Fruit fly (Drosophila melanogaster) whole organism, embryonic: ENCODE results near the gene CG11593.

ENCODE experiments used
- Atf-2 ChIP-seq: fragments of 200-800 bp; sonication (Bioruptor generic); optimal IDR thresholded peaks from 2 replicates; lab custom pipeline; 2016; ENCODE audit warnings: missing biosample characterization, missing genetic modification characterization
- Bdp1 ChIP-seq: fragments of 200-800 bp; sonication (Bioruptor generic); optimal IDR thresholded peaks from 3 replicates; lab custom pipeline; 2016; ENCODE audit warnings: missing biosample characterization, missing genetic modification characterization
- CG10979 ChIP-seq: fragments of 200-800 bp; sonication (Bioruptor generic); optimal IDR thresholded peaks from 2 replicates; lab custom pipeline; 2018; ENCODE audit warnings: missing biosample characterization, mild to moderate bottlenecking, missing genetic modification characterization, moderate library complexity
- CG11560 ChIP-seq: fragments of 200-800 bp; sonication (Bioruptor generic); IDR thresholded peaks from 3 replicates; pipeline ENCODE4 v1.3.6; 2022; ENCODE audit warnings: missing biosample characterization, missing genetic modification characterization
- CG12155 ChIP-seq: fragments of 200-800 bp; sonication (Bioruptor generic); optimal IDR thresholded peaks from 3 replicates; lab custom pipeline; 2016; ENCODE audit warnings: missing biosample characterization, missing genetic modification characterization
- CG14710 ChIP-seq: fragments of 200-800 bp; sonication (Bioruptor generic); optimal IDR thresholded peaks from 3 replicates; lab custom pipeline; 2019; ENCODE audit warnings: missing biosample characterization, mild to moderate bottlenecking, missing genetic modification characterization, moderate library complexity
- CG18599 ChIP-seq: fragments of 200-800 bp; sonication (Bioruptor generic); optimal IDR thresholded peaks from 3 replicates; lab custom pipeline; 2017; ENCODE audit warnings: missing biosample characterization, missing genetic modification characterization, mild to moderate bottlenecking, moderate library complexity, missing genetic modification reagents
- CG30403 ChIP-seq: fragments of 200-800 bp; sonication (Bioruptor generic); optimal IDR thresholded peaks from 3 replicates; lab custom pipeline; 2016; ENCODE audit warnings: missing biosample characterization, missing genetic modification characterization
- CG30431 ChIP-seq: fragments of 200-800 bp; sonication (Bioruptor generic); optimal IDR thresholded peaks from 2 replicates; lab custom pipeline; 2017; ENCODE audit warnings: missing biosample characterization, missing genetic modification characterization
- CG32772 ChIP-seq: fragments of 200-800 bp; sonication (Bioruptor generic); IDR thresholded peaks from 2 replicates; pipeline ENCODE4 v1.3.6; 2022; ENCODE audit warnings: missing biosample characterization, missing genetic modification characterization
- CG33213 ChIP-seq: fragments of 200-800 bp; sonication (Bioruptor generic); optimal IDR thresholded peaks from 3 replicates; lab custom pipeline; 2016; ENCODE audit warnings: missing biosample characterization, missing genetic modification characterization
- CG34224 ChIP-seq: fragments of 200-800 bp; sonication (Bioruptor generic); IDR thresholded peaks from 3 replicates; pipeline ENCODE4 v1.3.6; 2022; ENCODE audit warnings: missing biosample characterization, missing genetic modification characterization; ENCODE audit not compliant: partially characterized antibody
- CG4707 ChIP-seq: fragments of 200-800 bp; sonication (Bioruptor generic); optimal IDR thresholded peaks from 2 replicates; lab custom pipeline; 2018; ENCODE audit warnings: missing biosample characterization, mild to moderate bottlenecking, missing genetic modification characterization, moderate library complexity
- CG6654 ChIP-seq: fragments of 200-800 bp; sonication (Bioruptor generic); optimal IDR thresholded peaks from 2 replicates; lab custom pipeline; 2017; ENCODE audit warnings: missing biosample characterization, mild to moderate bottlenecking, missing genetic modification characterization
- CG7786 ChIP-seq: fragments of 200-800 bp; sonication (Bioruptor generic); optimal IDR thresholded peaks from 2 replicates; lab custom pipeline; 2016; ENCODE audit warnings: missing biosample characterization, missing genetic modification characterization
- CG9609 ChIP-seq: fragments of 200-800 bp; sonication (Bioruptor generic); optimal IDR thresholded peaks from 3 replicates; lab custom pipeline; 2016; ENCODE audit warnings: missing biosample characterization, missing genetic modification characterization
- CG9876 ChIP-seq: fragments of 200-800 bp; sonication (Bioruptor generic); optimal IDR thresholded peaks from 2 replicates; lab custom pipeline; 2016; ENCODE audit warnings: missing biosample characterization, missing genetic modification characterization
- Doc2 ChIP-seq: fragments of 200-800 bp; sonication (Bioruptor generic); IDR thresholded peaks from 2 replicates; pipeline ENCODE4 v1.3.6; 2022; ENCODE audit warnings: missing biosample characterization, missing genetic modification characterization
- E2f2 ChIP-seq: fragments of 200-800 bp; sonication (Bioruptor generic); IDR thresholded peaks from 2 replicates; pipeline ENCODE4 v1.3.6; 2022; ENCODE audit warnings: missing biosample characterization, missing genetic modification characterization
- Gsc ChIP-seq: fragments of 200-800 bp; sonication (Bioruptor generic); IDR thresholded peaks from 2 replicates; pipeline ENCODE4 v1.3.6; 2022; ENCODE audit warnings: missing biosample characterization, missing genetic modification characterization
- HLH3B ChIP-seq: fragments of 200-800 bp; sonication (Bioruptor generic); IDR thresholded peaks from 2 replicates; pipeline ENCODE4 v1.3.6; 2022; ENCODE audit warnings: missing biosample characterization, missing genetic modification characterization
- HLH54F ChIP-seq: fragments of 200-800 bp; sonication (Bioruptor generic); optimal IDR thresholded peaks from 3 replicates; lab custom pipeline; 2016; ENCODE audit warnings: missing biosample characterization, missing genetic modification characterization
- Hr51 ChIP-seq, 2 experiments: fragments of 200-800 bp; sonication (Bioruptor generic); optimal IDR thresholded peaks; 2 replicates in 1 of 2; 3 replicates in 1 of 2; lab custom pipeline; 2016 to 2018; ENCODE audit warnings: missing biosample characterization in 2 of 2, missing genetic modification characterization in 2 of 2, mild to moderate bottlenecking in 1 of 2, moderate library complexity in 1 of 2
- MTF-1 ChIP-seq: fragments of 200-800 bp; sonication (Bioruptor generic); optimal IDR thresholded peaks from 2 replicates; lab custom pipeline; 2018; ENCODE audit warnings: missing biosample characterization, mild to moderate bottlenecking, missing genetic modification characterization, borderline replicate concordance
- Myb ChIP-seq: fragments of 200-800 bp; sonication (Bioruptor generic); optimal IDR thresholded peaks from 2 replicates; lab custom pipeline; 2016; ENCODE audit warnings: missing biosample characterization, missing genetic modification characterization
- NfI ChIP-seq: fragments of 200-800 bp; sonication (Bioruptor generic); optimal IDR thresholded peaks from 3 replicates; lab custom pipeline; 2018; ENCODE audit warnings: missing biosample characterization, mild to moderate bottlenecking, missing genetic modification characterization, moderate library complexity
- PHDP ChIP-seq: fragments of 200-800 bp; sonication (Bioruptor generic); optimal IDR thresholded peaks from 3 replicates; lab custom pipeline; 2018; ENCODE audit warnings: missing biosample characterization, mild to moderate bottlenecking, missing genetic modification characterization, moderate library complexity
- Ssrp ChIP-seq: fragments of 200-800 bp; sonication (Bioruptor generic); optimal IDR thresholded peaks from 2 replicates; lab custom pipeline; 2018; ENCODE audit warnings: missing biosample characterization, mild to moderate bottlenecking, missing genetic modification characterization, moderate library complexity
- Stat92E ChIP-seq, 3 experiments: fragments of >200 bp in 2 of 3; fragments of 200-800 bp in 1 of 3; sonication (Bioruptor generic) in 1 of 3; optimal IDR thresholded peaks; 2 replicates each; lab custom pipeline; 2017 to 2019; ENCODE audit warnings: missing biosample characterization in 3 of 3, missing genetic modification characterization in 3 of 3, mild to moderate bottlenecking in 1 of 3, moderate library complexity in 1 of 3
- Taf1 ChIP-seq: fragments of 200-800 bp; sonication (Bioruptor generic); IDR thresholded peaks from 2 replicates; pipeline ENCODE4 v1.3.6; 2022; ENCODE audit warnings: missing biosample characterization, missing genetic modification characterization
- Tbp ChIP-seq: fragments of >200 bp; optimal IDR thresholded peaks from 2 replicates; lab custom pipeline; 2018; ENCODE audit warnings: missing biosample characterization, missing genetic modification characterization
- Xbp1 ChIP-seq: fragments of 200-800 bp; sonication (Bioruptor generic); optimal IDR thresholded peaks from 3 replicates; lab custom pipeline; 2016; ENCODE audit warnings: missing biosample characterization, mild to moderate bottlenecking, missing genetic modification characterization
- Xrp1 ChIP-seq: fragments of 200-800 bp; sonication (Bioruptor generic); IDR thresholded peaks from 2 replicates; pipeline ENCODE4 v1.3.6; 2022; ENCODE audit warnings: missing biosample characterization, missing genetic modification characterization
- abd-A ChIP-seq: fragments of 200-800 bp; sonication (Bioruptor generic); optimal IDR thresholded peaks from 3 replicates; lab custom pipeline; 2019; ENCODE audit warnings: missing biosample characterization, mild to moderate bottlenecking, missing genetic modification characterization, moderate library complexity
- ase ChIP-seq: fragments of 200-800 bp; sonication (Bioruptor generic); IDR thresholded peaks from 3 replicates; pipeline ENCODE4 v1.3.6; 2022; ENCODE audit warnings: missing biosample characterization, missing genetic modification characterization
- croc ChIP-seq: fragments of 200-800 bp; sonication (Bioruptor generic); conservative IDR thresholded peaks from 3 replicates; pipeline ENCODE4 v1.3.6; 2022; ENCODE audit warnings: missing biosample characterization, missing genetic modification characterization
- dati ChIP-seq: fragments of 200-800 bp; sonication (Bioruptor generic); IDR thresholded peaks from 2 replicates; pipeline ENCODE4 v1.3.6; 2022; ENCODE audit warnings: missing biosample characterization, missing genetic modification characterization
- gt ChIP-seq: fragments of 200-800 bp; sonication (Bioruptor generic); IDR thresholded peaks from 2 replicates; pipeline ENCODE4 v1.3.6; 2022; ENCODE audit warnings: missing biosample characterization, missing genetic modification characterization
- jumu ChIP-seq: fragments of 200-800 bp; sonication (Bioruptor generic); optimal IDR thresholded peaks from 3 replicates; lab custom pipeline; 2016; ENCODE audit warnings: missing biosample characterization, missing genetic modification characterization
- knrl ChIP-seq: fragments of 200-800 bp; sonication (Bioruptor generic); IDR thresholded peaks from 3 replicates; pipeline ENCODE4 v1.3.6; 2022; ENCODE audit warnings: missing biosample characterization, missing genetic modification characterization; ENCODE audit not compliant: partially characterized antibody
- lab ChIP-seq: fragments of 200-800 bp; sonication (Bioruptor generic); optimal IDR thresholded peaks from 3 replicates; lab custom pipeline; 2017; ENCODE audit warnings: missing biosample characterization, missing genetic modification characterization, mild to moderate bottlenecking, moderate library complexity, missing genetic modification reagents
- mam ChIP-seq: fragments of 200-800 bp; sonication (Bioruptor generic); optimal IDR thresholded peaks from 3 replicates; lab custom pipeline; 2016; ENCODE audit warnings: missing biosample characterization, missing genetic modification characterization
- mld ChIP-seq: fragments of 200-800 bp; sonication (Bioruptor generic); IDR thresholded peaks from 3 replicates; pipeline ENCODE4 v1.3.6; 2022; ENCODE audit warnings: missing biosample characterization, missing genetic modification characterization; ENCODE audit not compliant: partially characterized antibody
- nau ChIP-seq: fragments of 200-800 bp; sonication (Bioruptor generic); optimal IDR thresholded peaks from 3 replicates; lab custom pipeline; 2017; ENCODE audit warnings: missing biosample characterization, mild to moderate bottlenecking, missing genetic modification characterization, missing genetic modification reagents
- nmo ChIP-seq: fragments of 200-800 bp; sonication (Bioruptor generic); optimal IDR thresholded peaks from 2 replicates; lab custom pipeline; 2018; ENCODE audit warnings: missing biosample characterization, mild to moderate bottlenecking, missing genetic modification characterization, moderate library complexity
- sens ChIP-seq: fragments of 200-800 bp; sonication (Bioruptor generic); peaks from one replicate; lab custom pipeline; 2016; ENCODE audit warnings: missing biosample characterization, missing genetic modification characterization
- sima ChIP-seq: fragments of 200-800 bp; sonication (Bioruptor generic); optimal IDR thresholded peaks from 2 replicates; lab custom pipeline; 2016; ENCODE audit warnings: missing biosample characterization, missing genetic modification characterization
- tap ChIP-seq: fragments of 200-800 bp; optimal IDR thresholded peaks from 3 replicates; lab custom pipeline; 2019; ENCODE audit warnings: missing biosample characterization, mild to moderate bottlenecking, missing genetic modification characterization, moderate library complexity
- tna ChIP-seq: fragments of 200-800 bp; sonication (Bioruptor generic); IDR thresholded peaks from 2 replicates; pipeline ENCODE4 v1.3.6; 2022; ENCODE audit warnings: missing biosample characterization, missing genetic modification characterization; ENCODE audit not compliant: partially characterized antibody
- zen ChIP-seq: fragments of 200-800 bp; sonication (Bioruptor generic); optimal IDR thresholded peaks from 3 replicates; lab custom pipeline; 2018; ENCODE audit warnings: missing biosample characterization, mild to moderate bottlenecking, missing genetic modification characterization, moderate library complexity
- zen2 ChIP-seq: fragments of 200-800 bp; sonication (Bioruptor generic); IDR thresholded peaks from 3 replicates; pipeline ENCODE4 v1.3.6; 2022; ENCODE audit warnings: missing biosample characterization, missing genetic modification characterization; ENCODE audit not compliant: partially characterized antibody

Gene CG11593

dm6 chr3L:4049082-4049481 lies 8.8 kb upstream of the CG11593 start (continued):
- TF ChIP-seq Myb (GFP tag; lab: Kevin White, UChicago) (no peak), zen (tag; lab: Kevin White, UChicago) (no peak), tap (no peak), CG6654 (GFP tag; lab: Kevin White, UChicago) (no peak), Tbp (GFP tag; lab: Kevin White, UChicago) (no peak), Hr51 (GFP tag; optimal IDR thresholded peaks at IDR 0.05; lab: Kevin White, UChicago) (peak in 1 of 2 experiments; percentile 48), mam (GFP tag; lab: Kevin White, UChicago) (no peak), CG12155 (GFP tag; lab: Kevin White, UChicago) (no peak), CG33213 (no peak), abd-A (tag; lab: Kevin White, UChicago) (no peak), CG14710 (no peak), gt (GFP tag; lab: Robert Waterston, UW) (no peak), Stat92E (GFP tag; optimal IDR thresholded peaks at IDR 0.05; lab: Kevin White, UChicago) (no peak), mld (GFP tag; lab: Robert Waterston, UW) (no peak), HLH54F (GFP tag; lab: Kevin White, UChicago) (no peak), CG7786 (no peak), Taf1 (GFP tag; lab: Robert Waterston, UW) (no peak), Xbp1 (peak; percentile 6), nmo (GFP tag; lab: Kevin White, UChicago) (peak; percentile 24), CG9876 (GFP tag; lab: Kevin White, UChicago) (no peak), tna (GFP tag; lab: Robert Waterston, UW) (no peak), CG10979 (peak; percentile 15), croc (GFP tag; lab: Robert Waterston, UW) (no peak), CG11560 (no peak), PHDP (no peak), zen2 (GFP tag; lab: Robert Waterston, UW) (no peak), nau (no peak), knrl (GFP tag; lab: Robert Waterston, UW) (no peak), CG4707 (no peak), CG9609 (no peak), Bdp1 (GFP tag; lab: Kevin White, UChicago) (no peak), Gsc (GFP tag; lab: Robert Waterston, UW) (no peak), ase (GFP tag; lab: Robert Waterston, UW) (no peak), E2f2 (no peak), HLH3B (GFP tag; lab: Robert Waterston, UW) (no peak), Ssrp (peak; percentile 22), jumu (GFP tag; lab: Kevin White, UChicago) (no peak), CG30431 (GFP tag; lab: Kevin White, UChicago) (no peak), sens (no peak), CG34224 (GFP tag; lab: Robert Waterston, UW) (no peak), CG18599 (GFP tag; lab: Kevin White, UChicago) (no peak), NfI (no peak), dati (no peak), CG32772 (no peak), lab (GFP tag; lab: Kevin White, UChicago) (no peak), CG30403 (GFP tag; lab: Kevin White, UChicago) (peak; percentile 11), Doc2 (GFP tag; lab: Robert Waterston, UW) (no peak), Xrp1 (GFP tag; lab: Robert Waterston, UW) (peak; percentile 34; the same call in 1 of the 2 replicates), MTF-1 (GFP tag; lab: Kevin White, UChicago) (no peak), Atf-2 (GFP tag; lab: Kevin White, UChicago) (no peak), sima (GFP tag; lab: Kevin White, UChicago) (no peak)
